Fruit fly (Drosophila melanogaster): Measurements from ENCODE around the gene Mrm2.

The Mrm2 gene

dm6 chr3R:19875118-19875887 is 13.9 kb downstream of the Mrm2 start, which contains the start of gene Mrp5 (continued):
- TF ChIP-seq CG3919 (GFP tag; optimal IDR thresholded peaks at IDR 0.05) (peak; percentile 45), Eip78C (GFP tag) (peak; percentile 72), ss (GFP tag; optimal IDR thresholded peaks at IDR 0.05) (peak; percentile 42 to 71), CG10631 (GFP tag; optimal IDR thresholded peaks at IDR 0.05) (no peak), CG11762 (GFP tag; optimal IDR thresholded peaks at IDR 0.05; ENCODE audit: insufficient read depth) (no peak), Ets96B (tag; optimal IDR thresholded peaks at IDR 0.05) (no peak), CG34406 (GFP tag; optimal IDR thresholded peaks at IDR 0.05) (peak; percentile 32), Hr4 (GFP tag; optimal IDR thresholded peaks at IDR 0.05) (peak; percentile 34), dac (GFP tag; optimal IDR thresholded peaks at IDR 0.05) (no peak), CG11294 (GFP tag; IDR thresholded peaks at IDR 0.05) (no peak), CG4318 (GFP tag; optimal IDR thresholded peaks at IDR 0.05) (no peak), CG16779 (tag; optimal IDR thresholded peaks at IDR 0.05) (peak; percentile 20), Eip93F (GFP tag; optimal IDR thresholded peaks at IDR 0.05) (no peak), Eip75B (GFP tag; optimal IDR thresholded peaks at IDR 0.05) (no peak), CG8632 (GFP tag; optimal IDR thresholded peaks at IDR 0.05) (peak; percentile 51), CG6276 (GFP tag; optimal IDR thresholded peaks at IDR 0.05) (peak; percentile 18), OdsH (GFP tag; optimal IDR thresholded peaks at IDR 0.05) (peak; percentile 53), cyc (GFP tag; optimal IDR thresholded peaks at IDR 0.05) (peak; percentile 26), Smox (GFP tag; optimal IDR thresholded peaks at IDR 0.05) (no peak), spab (GFP tag; optimal IDR thresholded peaks at IDR 0.05) (no peak), CG6854 (GFP tag; optimal IDR thresholded peaks at IDR 0.05) (peak; percentile 66), CG3032 (tag; optimal IDR thresholded peaks at IDR 0.05) (peak; percentile 31), CG11902 (GFP tag; optimal IDR thresholded peaks at IDR 0.05) (no peak), vri (GFP tag; optimal IDR thresholded peaks at IDR 0.05) (peak; percentile 23), CG15336 (GFP tag; IDR thresholded peaks at IDR 0.05) (peak; percentile 37; the same call in 1 of the 2 replicates), CG6163 (GFP tag; IDR thresholded peaks at IDR 0.05) (peak; percentile 60), CG31627 (GFP tag; optimal IDR thresholded peaks at IDR 0.05) (peak; percentile 13), eg (GFP tag; IDR thresholded peaks at IDR 0.05) (peak; percentile 48; the same call in 2 of the 3 replicates), net (GFP tag; optimal IDR thresholded peaks at IDR 0.05) (peak; percentile 36), Ets21C (GFP tag; optimal IDR thresholded peaks at IDR 0.05) (no peak), pdm3 (GFP tag; optimal IDR thresholded peaks at IDR 0.05) (peak; percentile 30), CG7368 (GFP tag; optimal IDR thresholded peaks at IDR 0.05) (no peak), esn (GFP tag; optimal IDR thresholded peaks at IDR 0.05) (peak; percentile 43), dsx (GFP tag; optimal IDR thresholded peaks at IDR 0.05; ENCODE audit: poor library complexity, severe bottlenecking) (peak; percentile 58), fkh (GFP tag; optimal IDR thresholded peaks at IDR 0.05) (peak; percentile 87), CG9139 (GFP tag; optimal IDR thresholded peaks at IDR 0.05) (peak; percentile 61)

DNA sequence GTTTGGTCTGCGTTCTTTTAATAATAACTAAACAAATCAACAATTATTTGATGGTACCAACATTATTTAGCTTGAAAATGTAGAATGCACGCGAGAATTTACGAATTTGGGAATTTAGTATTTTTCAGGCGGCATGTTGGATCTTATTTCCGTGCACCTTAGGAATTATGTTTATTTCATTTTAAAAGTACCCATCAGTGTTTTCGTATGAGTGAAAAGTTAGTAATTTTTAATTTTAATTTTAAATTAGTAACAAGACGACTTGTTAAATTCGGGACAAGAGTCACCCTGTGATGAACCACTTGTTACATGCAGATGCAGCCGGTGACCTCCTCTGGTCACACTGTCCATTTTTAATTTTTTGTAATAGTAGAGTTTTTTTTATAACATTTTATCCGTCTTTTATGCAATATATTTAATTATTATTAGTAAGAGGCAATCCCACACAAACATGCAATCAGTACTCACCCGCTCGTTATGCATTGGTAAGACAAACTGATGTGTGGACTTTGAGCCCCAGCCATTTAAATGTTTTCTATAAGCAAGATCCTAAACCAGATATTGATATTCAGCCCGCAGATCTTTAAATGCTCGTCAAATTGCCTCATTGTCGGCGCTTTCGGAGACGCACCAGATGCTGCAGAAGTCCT is 16.1 kb downstream of the Mrm2 start, which contains the start of the genes CG17186 and Arc42:
Gene CG17186 (minus strand): TSS at position 88 of the 650 bp plus-strand sequence.
Gene Arc42 (plus strand): TSS at position 311 of the 650 bp plus-strand sequence.
- TF ChIP-seq CG8319 (GFP tag; optimal IDR thresholded peaks at IDR 0.05) (peak; percentile 30), vri (GFP tag; optimal IDR thresholded peaks at IDR 0.05) (peak; percentile 39), Ets21C (GFP tag; optimal IDR thresholded peaks at IDR 0.05) (no peak), CG11762 (GFP tag; optimal IDR thresholded peaks at IDR 0.05; ENCODE audit: insufficient read depth) (no peak), CG8632 (GFP tag; optimal IDR thresholded peaks at IDR 0.05) (no peak), Blimp-1 (GFP tag; optimal IDR thresholded peaks at IDR 0.05) (no peak), fd85E (GFP tag; optimal IDR thresholded peaks at IDR 0.05) (no peak), salr (GFP tag; optimal IDR thresholded peaks at IDR 0.05) (no peak), net (GFP tag; optimal IDR thresholded peaks at IDR 0.05) (peak; percentile 3), CG3919 (GFP tag; optimal IDR thresholded peaks at IDR 0.05) (peak; percentile 17), CG6792 (GFP tag; optimal IDR thresholded peaks at IDR 0.05) (no peak), CG8119 (GFP tag; IDR thresholded peaks at IDR 0.05) (no peak), CG31627 (GFP tag; optimal IDR thresholded peaks at IDR 0.05) (peak; percentile 1), Sox102F (GFP tag; optimal IDR thresholded peaks at IDR 0.05) (peak; percentile 13), topi (GFP tag; optimal IDR thresholded peaks at IDR 0.05) (peak; percentile 21), CG15336 (GFP tag; IDR thresholded peaks at IDR 0.05) (0 out of 2 replicates have a peak, but pooled peaks have one; percentile 15), Gug (GFP tag; IDR thresholded peaks at IDR 0.05) (no peak), Sox14 (GFP tag; optimal IDR thresholded peaks at IDR 0.05) (peak; percentile 28), Lpt (GFP tag; optimal IDR thresholded peaks at IDR 0.05) (no peak), Smox (GFP tag; optimal IDR thresholded peaks at IDR 0.05) (peak; percentile 33), CG16779 (tag; optimal IDR thresholded peaks at IDR 0.05) (peak; percentile 62), CG32006 (GFP tag; optimal IDR thresholded peaks at IDR 0.05) (no peak), CG34406 (GFP tag; optimal IDR thresholded peaks at IDR 0.05) (no peak)

All from whole organism, prepupa.